Fruit fly (Drosophila melanogaster): ENCODE measurements around the gene Cyp12a5.

dm6 chr3R:19096299-19097048, 36.0 kb upstream of the Cyp12a5 start, which contains the start of gene CG6040:
- no peak for TF ChIP-seq Mio (GFP tag; optimal IDR thresholded peaks at IDR 0.05)
- TF ChIP-seq Dfd (GFP tag; optimal IDR thresholded peaks at IDR 0.05), result no peak
- TF ChIP-seq pan (optimal IDR thresholded peaks at IDR 0.05), result no peak
- TF ChIP-seq Sp1 (GFP tag; optimal IDR thresholded peaks at IDR 0.05), result peak; percentile 43
- no peak for TF ChIP-seq psq (GFP tag; optimal IDR thresholded peaks at IDR 0.05)
- peak; percentile 11 for TF ChIP-seq ey (GFP tag; optimal IDR thresholded peaks at IDR 0.05)
- peak; percentile 1 for TF ChIP-seq CG9705 (GFP tag; optimal IDR thresholded peaks at IDR 0.05)
- no peak for TF ChIP-seq CrebA (GFP tag; optimal IDR thresholded peaks at IDR 0.05; ENCODE audit: borderline replicate concordance)
- no peak for TF ChIP-seq Hr78 (GFP tag; optimal IDR thresholded peaks at IDR 0.05)
- peak; percentile 7 for TF ChIP-seq Hnf4 (GFP tag; optimal IDR thresholded peaks at IDR 0.05)

Measured in whole organism, wandering third instar larva.